Fruit fly (Drosophila melanogaster) whole organism, wandering third instar larva: ENCODE measurements around the gene SamDC.

Experiments used
- Abd-B ChIP-seq: fragments of >200 bp; optimal IDR thresholded peaks from 2 replicates; lab custom pipeline; 2017; ENCODE audit warnings: missing biosample characterization, missing genetic modification characterization
- CG32264 ChIP-seq: fragments of 200-800 bp; sonication (Bioruptor generic); optimal IDR thresholded peaks from 2 replicates; lab custom pipeline; 2016; ENCODE audit warnings: missing biosample characterization, missing genetic modification characterization
- CrebA ChIP-seq: fragments of 200-800 bp; sonication (Bioruptor generic); optimal IDR thresholded peaks from 2 replicates; lab custom pipeline; 2016; ENCODE audit warnings: missing biosample characterization, mild to moderate bottlenecking, missing genetic modification characterization, borderline replicate concordance
- Dfd ChIP-seq: fragments of >200 bp; optimal IDR thresholded peaks from 2 replicates; lab custom pipeline; 2017; ENCODE audit warnings: missing biosample characterization, missing genetic modification characterization
- N ChIP-seq: fragments of >200 bp; optimal IDR thresholded peaks from 2 replicates; lab custom pipeline; 2018; ENCODE audit warnings: missing biosample characterization, missing external identifiers, missing genetic modification characterization
- br ChIP-seq: fragments of 200-800 bp; sonication (Bioruptor generic); optimal IDR thresholded peaks from 2 replicates; lab custom pipeline; 2016; ENCODE audit warnings: missing biosample characterization, missing genetic modification characterization
- dl ChIP-seq, 2 experiments: fragments of 175-275, 200-275 bp in 1 of 2; fragments of 200-275 bp in 1 of 2; sonication (Bioruptor generic); optimal IDR thresholded peaks; lab custom pipeline; 2018; ENCODE audit warnings: mild to moderate bottlenecking in 2 of 2, missing biosample characterization in 2 of 2, missing genetic modification characterization in 2 of 2, moderate library complexity in 2 of 2; ENCODE audit not compliant: partially characterized antibody in 2 of 2, insufficient read depth in 1 of 2
- foxo ChIP-seq, 2 experiments: fragments of 200-800 bp; sonication (Bioruptor generic); optimal IDR thresholded peaks; 2 replicates in 1 of 2; 3 replicates in 1 of 2; lab custom pipeline; 2016 to 2017; ENCODE audit warnings: missing biosample characterization in 2 of 2, missing genetic modification characterization in 2 of 2
- h ChIP-seq: fragments of 200-800 bp; sonication (Bioruptor generic); optimal IDR thresholded peaks from 3 replicates; lab custom pipeline; 2016; ENCODE audit warnings: missing biosample characterization, mild to moderate bottlenecking, missing genetic modification characterization
- lola ChIP-seq: fragments of >200 bp; optimal IDR thresholded peaks from 2 replicates; lab custom pipeline; 2017; ENCODE audit warnings: missing biosample characterization, missing genetic modification characterization
- rgr ChIP-seq: fragments of 200-800 bp; sonication (Bioruptor generic); optimal IDR thresholded peaks from 3 replicates; lab custom pipeline; 2016; ENCODE audit warnings: missing biosample characterization, mild to moderate bottlenecking, missing genetic modification characterization
- tai ChIP-seq: sonication (Bioruptor generic); optimal IDR thresholded peaks from 2 replicates; lab custom pipeline; 2016; ENCODE audit warnings: missing biosample characterization, missing genetic modification characterization
- usp ChIP-seq: fragments of >200 bp; optimal IDR thresholded peaks from 2 replicates; lab custom pipeline; 2017; ENCODE audit warnings: missing biosample characterization, missing genetic modification characterization

- TF ChIP-seq usp (GFP tag; lab: Kevin White, UChicago) (no peak), h (no peak), Dfd (GFP tag; lab: Kevin White, UChicago) (no peak), Abd-B (GFP tag; lab: Kevin White, UChicago) (no peak), tai (GFP tag; lab: Kevin White, UChicago) (no peak), CrebA (GFP tag; lab: Kevin White, UChicago) (no peak), lola (GFP tag; lab: Kevin White, UChicago) (no peak), rgr (no peak), dl (GFP tag; optimal IDR thresholded peaks at IDR 0.05; lab: Kevin White, UChicago; ENCODE audit: insufficient read depth in 1 of 2, partially characterized antibody in 2 of 2) (no peak), N (GFP tag; lab: Kevin White, UChicago) (no peak), br (GFP tag; lab: Kevin White, UChicago) (no peak), foxo (GFP tag; optimal IDR thresholded peaks at IDR 0.05; lab: Kevin White, UChicago) (no peak), CG32264 (GFP tag; lab: Kevin White, UChicago) (peak; percentile 36)
Measured at dm6 chr2L:10292066-10292560, 47.1 kb upstream of the SamDC start, which contains the start of gene Ufd4.
